Fruit fly (Drosophila melanogaster) whole organism, wandering third instar larva: ENCODE results near the gene CG15022.
A peak's percentile ranks its signal among the peaks of the same experiment; 100 is the strongest.

ENCODE experiments used
- Abd-B ChIP-seq: fragments of >200 bp; optimal IDR thresholded peaks from 2 replicates; lab custom pipeline; 2017; ENCODE audit warnings: missing biosample characterization, missing genetic modification characterization
- CG9705 ChIP-seq: fragments of 200-800 bp; sonication (Bioruptor generic); optimal IDR thresholded peaks from 2 replicates; lab custom pipeline; 2018; ENCODE audit warnings: missing biosample characterization, mild to moderate bottlenecking, missing genetic modification characterization
- CrebA ChIP-seq: fragments of 200-800 bp; sonication (Bioruptor generic); optimal IDR thresholded peaks from 2 replicates; lab custom pipeline; 2016; ENCODE audit warnings: missing biosample characterization, mild to moderate bottlenecking, missing genetic modification characterization, borderline replicate concordance
- Dfd ChIP-seq: fragments of >200 bp; optimal IDR thresholded peaks from 2 replicates; lab custom pipeline; 2017; ENCODE audit warnings: missing biosample characterization, missing genetic modification characterization
- Dif ChIP-seq: fragments of 200-275, 200-300 bp; sonication (Bioruptor generic); optimal IDR thresholded peaks from 2 replicates; lab custom pipeline; 2018; ENCODE audit warnings: missing biosample characterization, missing genetic modification characterization; ENCODE audit not compliant: partially characterized antibody
- GATAd ChIP-seq: sonication (Bioruptor generic); optimal IDR thresholded peaks from 2 replicates; lab custom pipeline; 2016; ENCODE audit warnings: missing biosample characterization, missing genetic modification characterization
- HLH106 ChIP-seq: fragments of 200-800 bp; optimal IDR thresholded peaks from 3 replicates; lab custom pipeline; 2019; ENCODE audit warnings: missing biosample characterization, mild to moderate bottlenecking, missing genetic modification characterization, moderate library complexity
- Hnf4 ChIP-seq: fragments of 200-800 bp; sonication (Bioruptor generic); optimal IDR thresholded peaks from 2 replicates; lab custom pipeline; 2016; ENCODE audit warnings: missing biosample characterization, mild to moderate bottlenecking, missing genetic modification characterization
- Hr78 ChIP-seq: fragments of >200 bp; optimal IDR thresholded peaks from 2 replicates; lab custom pipeline; 2017; ENCODE audit warnings: missing biosample characterization, missing genetic modification characterization
- Hr83 ChIP-seq: fragments of 200-300 bp; sonication (Bioruptor generic); optimal IDR thresholded peaks from 2 replicates; lab custom pipeline; 2016; ENCODE audit warnings: missing biosample characterization, mild to moderate bottlenecking, missing genetic modification characterization, moderate library complexity; ENCODE audit not compliant: poor library complexity, severe bottlenecking
- Mio ChIP-seq: sonication (Bioruptor generic); optimal IDR thresholded peaks from 2 replicates; lab custom pipeline; 2016; ENCODE audit warnings: missing biosample characterization, missing genetic modification characterization
- Myc ChIP-seq: fragments of >200 bp; optimal IDR thresholded peaks from 2 replicates; lab custom pipeline; 2017
- N ChIP-seq: fragments of >200 bp; optimal IDR thresholded peaks from 2 replicates; lab custom pipeline; 2018; ENCODE audit warnings: missing biosample characterization, missing external identifiers, missing genetic modification characterization
- OdsH ChIP-seq: fragments of 200-800 bp; sonication (Bioruptor generic); optimal IDR thresholded peaks from 2 replicates; lab custom pipeline; 2016; ENCODE audit warnings: missing biosample characterization, mild to moderate bottlenecking, missing genetic modification characterization
- Rel ChIP-seq, 2 experiments: fragments of 200-800 bp; sonication (Bioruptor generic) in 1 of 2; optimal IDR thresholded peaks; 2 replicates in 1 of 2; 3 replicates in 1 of 2; lab custom pipeline; 2016 to 2019; ENCODE audit warnings: mild to moderate bottlenecking in 2 of 2, missing biosample characterization in 2 of 2, missing genetic modification characterization in 2 of 2, moderate library complexity in 1 of 2
- Sp1 ChIP-seq: fragments of 200-800 bp; sonication (Bioruptor generic); optimal IDR thresholded peaks from 3 replicates; lab custom pipeline; 2019; ENCODE audit warnings: missing biosample characterization, mild to moderate bottlenecking, missing genetic modification characterization, moderate library complexity
- Vsx2 ChIP-seq: fragments of 200-300, 225-300 bp; sonication (Bioruptor generic); optimal IDR thresholded peaks from 2 replicates; lab custom pipeline; 2018; ENCODE audit warnings: missing biosample characterization, missing genetic modification characterization; ENCODE audit not compliant: partially characterized antibody
- br ChIP-seq: fragments of 200-800 bp; sonication (Bioruptor generic); optimal IDR thresholded peaks from 2 replicates; lab custom pipeline; 2016; ENCODE audit warnings: missing biosample characterization, missing genetic modification characterization
- dmrt93B ChIP-seq: fragments of 200-800 bp; sonication (Bioruptor generic); optimal IDR thresholded peaks from 2 replicates; lab custom pipeline; 2018; ENCODE audit warnings: missing biosample characterization, mild to moderate bottlenecking, missing genetic modification characterization
- dsf ChIP-seq: sonication (Bioruptor generic); optimal IDR thresholded peaks from 2 replicates; lab custom pipeline; 2016; ENCODE audit warnings: missing biosample characterization, missing genetic modification characterization, borderline replicate concordance
- ey ChIP-seq: fragments of 200-800 bp; sonication (Bioruptor generic); optimal IDR thresholded peaks from 2 replicates; lab custom pipeline; 2016; ENCODE audit warnings: missing biosample characterization, missing genetic modification characterization
- foxo ChIP-seq, 2 experiments: fragments of 200-800 bp; sonication (Bioruptor generic); optimal IDR thresholded peaks; 2 replicates in 1 of 2; 3 replicates in 1 of 2; lab custom pipeline; 2016 to 2017; ENCODE audit warnings: missing biosample characterization in 2 of 2, missing genetic modification characterization in 2 of 2
- fru ChIP-seq: fragments of 200-800 bp; sonication (Bioruptor generic); optimal IDR thresholded peaks from 3 replicates; lab custom pipeline; 2016; ENCODE audit warnings: missing biosample characterization, mild to moderate bottlenecking, missing genetic modification characterization
- h ChIP-seq: fragments of 200-800 bp; sonication (Bioruptor generic); optimal IDR thresholded peaks from 3 replicates; lab custom pipeline; 2016; ENCODE audit warnings: missing biosample characterization, mild to moderate bottlenecking, missing genetic modification characterization
- lola ChIP-seq: fragments of >200 bp; optimal IDR thresholded peaks from 2 replicates; lab custom pipeline; 2017; ENCODE audit warnings: missing biosample characterization, missing genetic modification characterization
- pan ChIP-seq: fragments of >200 bp; optimal IDR thresholded peaks from 2 replicates; lab custom pipeline; 2017
- psq ChIP-seq: fragments of 200-800 bp; sonication (Bioruptor generic); optimal IDR thresholded peaks from 3 replicates; lab custom pipeline; 2017; ENCODE audit warnings: missing biosample characterization, mild to moderate bottlenecking, missing genetic modification characterization, moderate library complexity
- rgr ChIP-seq: fragments of 200-800 bp; sonication (Bioruptor generic); optimal IDR thresholded peaks from 3 replicates; lab custom pipeline; 2016; ENCODE audit warnings: missing biosample characterization, mild to moderate bottlenecking, missing genetic modification characterization
- sage ChIP-seq: fragments of 200-800 bp; sonication (Bioruptor generic); optimal IDR thresholded peaks from 2 replicates; lab custom pipeline; 2016; ENCODE audit warnings: missing biosample characterization, mild to moderate bottlenecking, missing genetic modification characterization
- woc ChIP-seq: sonication (Bioruptor generic); optimal IDR thresholded peaks from 2 replicates; lab custom pipeline; 2016; ENCODE audit warnings: missing biosample characterization, mild to moderate bottlenecking, missing genetic modification characterization

Gene CG15022

DNA sequence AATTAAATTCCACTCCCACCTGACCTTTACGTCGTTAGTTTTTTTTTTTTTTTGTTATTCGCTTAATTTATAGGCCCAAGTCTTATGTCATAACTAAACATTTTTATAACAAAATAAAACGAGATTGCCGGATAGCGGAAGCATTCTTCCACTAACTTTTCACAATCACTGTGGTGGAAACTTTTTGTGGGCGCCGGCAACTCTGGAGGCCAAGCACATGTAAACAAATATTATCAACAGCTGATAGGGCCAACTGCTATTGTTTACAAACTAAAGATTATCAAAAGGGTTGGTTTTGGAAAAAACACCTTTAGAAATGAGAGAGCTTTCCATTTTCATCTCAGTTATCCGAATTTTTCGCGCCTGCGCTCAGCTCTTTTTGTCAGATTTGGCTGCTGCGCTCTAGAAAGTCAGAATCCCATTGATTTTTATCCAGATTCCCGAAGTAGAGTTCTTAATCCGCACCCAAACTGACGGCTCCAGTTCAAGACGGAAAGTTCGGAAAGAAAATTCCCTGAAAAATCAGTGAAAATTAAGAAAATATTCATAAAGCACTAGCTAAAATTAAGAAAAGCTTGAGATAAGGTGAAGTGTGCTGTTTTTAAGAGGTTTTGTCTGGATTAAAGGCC, 31.1 kb downstream of the CG15022 start, which contains the start of gene nAChRbeta1:
Gene nAChRbeta1 (plus strand): TSS at position 432 of the 629 bp plus-strand sequence.
- TF ChIP-seq dsf (GFP tag; lab: Kevin White, UChicago) (no peak), Abd-B (GFP tag; lab: Kevin White, UChicago) (no peak), HLH106 (tag; lab: Kevin White, UChicago) (no peak), fru (GFP tag; lab: Kevin White, UChicago) (no peak), CrebA (GFP tag; lab: Kevin White, UChicago) (no peak), woc (GFP tag; lab: Kevin White, UChicago) (no peak), CG9705 (GFP tag; lab: Kevin White, UChicago) (no peak), N (GFP tag; lab: Kevin White, UChicago) (no peak), Rel (GFP tag; optimal IDR thresholded peaks at IDR 0.05; lab: Kevin White, UChicago) (no peak), Rel (tag; optimal IDR thresholded peaks at IDR 0.05; lab: Kevin White, UChicago) (no peak), Hr83 (GFP tag; lab: Kevin White, UChicago) (no peak), lola (GFP tag; lab: Kevin White, UChicago) (no peak)
- TF ChIP-seq, all 38 proteins: peak for 0

DNA sequence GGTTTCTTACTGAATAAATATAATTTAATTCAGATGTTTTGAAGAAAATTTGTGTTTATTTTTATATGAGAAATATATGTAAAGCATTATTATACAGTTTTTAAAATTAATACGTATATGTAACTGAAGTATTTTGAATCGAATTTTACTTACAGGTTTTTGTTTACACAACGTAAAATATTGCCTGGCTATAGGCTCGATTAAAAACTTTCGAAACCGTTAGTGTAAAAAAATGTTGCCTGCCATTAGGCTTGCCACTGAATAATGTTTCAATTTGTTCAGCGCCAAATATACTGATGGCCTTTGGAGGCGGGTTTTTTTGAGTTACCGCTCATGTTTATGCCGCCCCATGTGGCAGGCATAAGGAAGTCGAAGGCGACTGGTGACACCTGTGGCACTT, 33.5 kb downstream of the CG15022 start:
- no peak for TF ChIP-seq Abd-B (GFP tag; lab: Kevin White, UChicago)
- no peak for TF ChIP-seq Vsx2 (GFP tag; lab: Kevin White, UChicago)
- TF ChIP-seq Myc (lab: Kevin White, UChicago) = peak; percentile 74
- TF ChIP-seq Hnf4 (GFP tag; lab: Kevin White, UChicago) = no peak
- TF ChIP-seq N (GFP tag; lab: Kevin White, UChicago) = peak; percentile 32
- no peak for TF ChIP-seq Hr78
- TF ChIP-seq HLH106 (tag; lab: Kevin White, UChicago) = no peak
- TF ChIP-seq lola (GFP tag; lab: Kevin White, UChicago) = no peak
- no peak for TF ChIP-seq Sp1 (GFP tag; lab: Kevin White, UChicago)
- no peak for TF ChIP-seq CrebA (GFP tag; lab: Kevin White, UChicago)

DNA sequence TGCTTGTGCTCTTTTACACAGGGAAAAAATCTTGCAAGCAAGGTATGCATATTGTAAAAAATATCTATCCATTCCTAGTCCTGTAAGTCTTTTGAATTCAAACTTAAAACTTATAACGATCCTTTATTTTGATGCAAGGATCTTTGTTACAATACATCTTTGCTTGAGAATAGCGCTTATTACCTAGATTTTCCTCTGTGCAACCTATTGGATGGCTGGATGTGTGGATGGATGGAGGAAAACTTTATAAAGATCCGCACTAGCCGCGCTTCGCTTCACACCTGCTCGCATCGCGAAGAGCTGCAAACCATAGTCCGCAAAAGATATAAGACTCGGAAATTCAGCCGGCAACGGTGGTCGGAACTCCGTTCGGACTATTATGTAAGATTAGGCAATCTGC, 38.8 kb downstream of the CG15022 start, which contains the start of gene CG15020:
Gene CG15020 (plus strand): TSS at position 301 of the 400 bp plus-strand sequence.
- TF ChIP-seq pan (no peak), h (no peak), N (GFP tag; lab: Kevin White, UChicago) (no peak), psq (no peak), Hr78 (no peak), dmrt93B (GFP tag; lab: Kevin White, UChicago) (no peak), ey (GFP tag; lab: Kevin White, UChicago) (no peak), rgr (GFP tag; lab: Kevin White, UChicago) (no peak), HLH106 (tag; lab: Kevin White, UChicago) (no peak), Dfd (GFP tag; lab: Kevin White, UChicago) (no peak), Hr83 (GFP tag; lab: Kevin White, UChicago) (no peak), Abd-B (GFP tag; lab: Kevin White, UChicago) (no peak), OdsH (GFP tag; lab: Kevin White, UChicago) (no peak), CG9705 (GFP tag; lab: Kevin White, UChicago) (no peak), GATAd (GFP tag; lab: Kevin White, UChicago) (no peak), sage (GFP tag; lab: Kevin White, UChicago) (no peak), Mio (GFP tag; lab: Kevin White, UChicago) (no peak), Dif (GFP tag; lab: Kevin White, UChicago) (no peak), Myc (lab: Kevin White, UChicago) (no peak), foxo (GFP tag; optimal IDR thresholded peaks at IDR 0.05; lab: Kevin White, UChicago) (no peak)

DNA sequence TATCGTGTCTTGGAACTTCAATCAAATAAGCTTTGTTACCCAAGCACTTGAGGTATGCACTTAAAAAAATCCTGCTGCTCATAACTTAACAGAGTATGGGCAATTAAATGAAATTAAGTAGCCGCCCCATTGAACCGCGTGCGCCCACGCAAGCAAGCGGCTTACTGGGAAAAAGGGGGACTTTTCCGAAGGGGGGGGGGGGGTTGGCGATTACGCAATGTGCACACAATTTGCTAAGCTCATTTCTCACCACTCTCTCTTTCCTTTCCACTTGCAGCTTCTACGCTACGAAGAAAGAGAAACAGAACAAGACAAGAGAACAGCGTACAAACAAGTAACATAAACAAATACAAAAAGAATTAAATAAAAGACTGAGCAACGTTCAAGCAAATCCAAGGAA, 42.6 kb downstream of the CG15022 start:
- no peak for TF ChIP-seq br (GFP tag; lab: Kevin White, UChicago)
- TF ChIP-seq, all 38 proteins: peak for 0

DNA sequence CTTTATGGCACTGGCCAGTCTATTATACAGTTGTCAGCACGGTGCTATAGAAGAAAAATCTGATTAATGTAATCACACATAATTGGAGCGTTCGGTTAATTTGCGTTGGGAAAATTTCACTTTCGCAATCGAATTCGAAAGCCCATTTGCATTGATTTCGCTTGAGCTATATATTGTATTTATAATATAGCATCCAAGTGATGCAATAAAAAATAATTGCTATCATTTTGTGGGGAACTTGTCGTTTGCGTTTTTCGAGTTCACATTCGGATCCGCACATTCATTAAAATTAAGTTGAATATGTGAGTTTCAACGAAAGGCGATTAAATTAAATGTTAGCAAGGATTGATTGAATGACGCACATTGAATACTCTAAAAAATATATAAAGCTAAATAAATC, 43.0 kb downstream of the CG15022 start:
- TF ChIP-seq lola (GFP tag; lab: Kevin White, UChicago) (no peak), Rel (GFP tag; optimal IDR thresholded peaks at IDR 0.05; lab: Kevin White, UChicago) (no peak), Rel (tag; optimal IDR thresholded peaks at IDR 0.05; lab: Kevin White, UChicago) (peak; percentile 53)
